Worm (Caenorhabditis elegans) whole organism, mixed stage, embryonic: Measurements from ENCODE around the gene pgap-1.

ENCODE experiments used
- M03D4.4 ChIP-seq: sonication (generic microtip); optimal IDR thresholded peaks from 2 replicates; lab custom pipeline; 2017; ENCODE audit warnings: mild to moderate bottlenecking, missing genetic modification characterization, missing compliant biosample characterization
- blmp-1 ChIP-seq: fragments of 150-350 bp; optimal IDR thresholded peaks from 2 replicates; lab custom pipeline; 2014; ENCODE audit warnings: missing biosample characterization, missing genetic modification characterization
- ceh-39 ChIP-seq: fragments of 150-350 bp; optimal IDR thresholded peaks from 2 replicates; lab custom pipeline; 2014; ENCODE audit warnings: missing biosample characterization, missing genetic modification characterization
- ceh-43 ChIP-seq: fragments of 200-800 bp; sonication (Bioruptor generic); optimal IDR thresholded peaks from 2 replicates; lab custom pipeline; 2018; ENCODE audit warnings: mild to moderate bottlenecking, missing genetic modification characterization, moderate library complexity, missing compliant biosample characterization
- ceh-83 ChIP-seq: fragments of 200-800 bp; sonication (Bioruptor generic); optimal IDR thresholded peaks from 2 replicates; lab custom pipeline; 2018; ENCODE audit warnings: mild to moderate bottlenecking, missing genetic modification characterization, missing compliant biosample characterization
- ces-1 ChIP-seq: fragments of 150-350 bp; optimal IDR thresholded peaks from 2 replicates; lab custom pipeline; 2014; ENCODE audit warnings: missing biosample characterization, missing genetic modification reagents, missing genetic modification characterization
- cnd-1 ChIP-seq: fragments of 200-800 bp; sonication (Bioruptor generic); optimal IDR thresholded peaks from 2 replicates; lab custom pipeline; 2018; ENCODE audit warnings: mild to moderate bottlenecking, missing genetic modification characterization, missing compliant biosample characterization
- drap-1 ChIP-seq: fragments of 200-800 bp; sonication (Bioruptor generic); optimal IDR thresholded peaks from 3 replicates; lab custom pipeline; 2018; ENCODE audit warnings: mild to moderate bottlenecking, missing genetic modification characterization, missing compliant biosample characterization
- elt-1 ChIP-seq: sonication (generic microtip); optimal IDR thresholded peaks from 2 replicates; lab custom pipeline; 2017; ENCODE audit warnings: missing genetic modification characterization, mild to moderate bottlenecking, missing compliant biosample characterization, antibody characterized with exemption, moderate library complexity, borderline replicate concordance; ENCODE audit not compliant: insufficient read depth
- elt-3 ChIP-seq: fragments of 150-350 bp; optimal IDR thresholded peaks from 2 replicates; lab custom pipeline; 2014; ENCODE audit warnings: missing biosample characterization, missing genetic modification characterization
- ham-2 ChIP-seq: fragments of 200-800 bp; sonication (Bioruptor generic); optimal IDR thresholded peaks from 2 replicates; lab custom pipeline; 2018; ENCODE audit warnings: mild to moderate bottlenecking, missing genetic modification characterization, missing compliant biosample characterization
- hlh-1 ChIP-seq: fragments of 150-350 bp; optimal IDR thresholded peaks from 2 replicates; lab custom pipeline; 2014; ENCODE audit warnings: missing biosample characterization, missing genetic modification reagents, missing genetic modification characterization
- lin-13 ChIP-seq: fragments of 150-350 bp; optimal IDR thresholded peaks from 2 replicates; lab custom pipeline; 2014; ENCODE audit warnings: missing biosample characterization, missing genetic modification characterization
- lin-32 ChIP-seq: fragments of 200-800 bp; sonication (Bioruptor generic); optimal IDR thresholded peaks from 2 replicates; lab custom pipeline; 2018; ENCODE audit warnings: mild to moderate bottlenecking, missing genetic modification characterization, missing compliant biosample characterization
- lsy-2 ChIP-seq: fragments of 150-350 bp; optimal IDR thresholded peaks from 2 replicates; lab custom pipeline; 2014; ENCODE audit warnings: missing biosample characterization, missing genetic modification characterization
- mab-5 ChIP-seq: fragments of 150-350 bp; optimal IDR thresholded peaks from 2 replicates; lab custom pipeline; 2014; ENCODE audit warnings: missing biosample characterization, missing genetic modification characterization
- mep-1 ChIP-seq: fragments of 150-350 bp; optimal IDR thresholded peaks from 2 replicates; lab custom pipeline; 2017; ENCODE audit warnings: missing biosample characterization, missing genetic modification reagents, missing genetic modification characterization, inconsistent platforms
- mls-2 ChIP-seq: sonication (generic microtip); optimal IDR thresholded peaks from 2 replicates; lab custom pipeline; 2016; ENCODE audit warnings: mild to moderate bottlenecking, missing genetic modification characterization, moderate library complexity, missing compliant biosample characterization
- nhr-12 ChIP-seq: fragments of 150-350 bp; optimal IDR thresholded peaks from 2 replicates; lab custom pipeline; 2014; ENCODE audit warnings: missing biosample characterization, missing genetic modification characterization
- nhr-2 ChIP-seq: fragments of 150-350 bp; optimal IDR thresholded peaks from 2 replicates; lab custom pipeline; 2014; ENCODE audit warnings: missing biosample characterization, missing genetic modification characterization
- nhr-237 ChIP-seq: fragments of 150-350 bp; optimal IDR thresholded peaks from 2 replicates; lab custom pipeline; 2014; ENCODE audit warnings: missing biosample characterization, missing genetic modification characterization
- nhr-28 ChIP-seq: fragments of 150-350 bp; optimal IDR thresholded peaks from 2 replicates; lab custom pipeline; 2014; ENCODE audit warnings: missing biosample characterization, missing genetic modification characterization
- nhr-76 ChIP-seq: sonication (generic microtip); optimal IDR thresholded peaks from 2 replicates; lab custom pipeline; 2017; ENCODE audit warnings: missing biosample characterization, missing genetic modification characterization
- pha-4 ChIP-seq: fragments of 150-350 bp; optimal IDR thresholded peaks from 2 replicates; lab custom pipeline; 2018; ENCODE audit warnings: missing biosample characterization, missing genetic modification reagents, missing genetic modification characterization
- sem-2 ChIP-seq: fragments of 200-800 bp; sonication (Bioruptor generic); optimal IDR thresholded peaks from 2 replicates; lab custom pipeline; 2018; ENCODE audit warnings: mild to moderate bottlenecking, missing genetic modification characterization, missing compliant biosample characterization
- snpc-4 ChIP-seq: fragments of 150-350 bp; optimal IDR thresholded peaks from 2 replicates; lab custom pipeline; 2014; ENCODE audit warnings: missing biosample characterization, missing genetic modification characterization
- sptf-1 ChIP-seq: sonication (generic microtip); optimal IDR thresholded peaks from 2 replicates; lab custom pipeline; 2017; ENCODE audit warnings: mild to moderate bottlenecking, missing genetic modification characterization, moderate library complexity, missing compliant biosample characterization
- tbx-8 ChIP-seq: fragments of 200-800 bp; sonication (Bioruptor generic); optimal IDR thresholded peaks from 2 replicates; lab custom pipeline; 2018; ENCODE audit warnings: mild to moderate bottlenecking, missing genetic modification characterization, moderate library complexity, missing compliant biosample characterization
- unc-120 ChIP-seq: sonication (generic microtip); optimal IDR thresholded peaks from 2 replicates; lab custom pipeline; 2017; ENCODE audit warnings: missing genetic modification characterization, missing compliant biosample characterization; ENCODE audit not compliant: poor library complexity, severe bottlenecking
- unc-39 ChIP-seq: fragments of 150-350 bp; optimal IDR thresholded peaks from 2 replicates; lab custom pipeline; 2014; ENCODE audit warnings: missing biosample characterization, missing genetic modification characterization
- unc-62 ChIP-seq: fragments of 150-350 bp; optimal IDR thresholded peaks from 2 replicates; lab custom pipeline; 2014; ENCODE audit warnings: missing biosample characterization, missing genetic modification reagents, missing genetic modification characterization
- zip-8 ChIP-seq: fragments of 150-350 bp; optimal IDR thresholded peaks from 2 replicates; lab custom pipeline; 2014; ENCODE audit warnings: missing biosample characterization, missing genetic modification characterization
- ztf-11 ChIP-seq: fragments of 150-350 bp; optimal IDR thresholded peaks from 2 replicates; lab custom pipeline; 2014; ENCODE audit warnings: missing biosample characterization, missing genetic modification characterization

pgap-1 gene

ce11 chrV:11252429-11252828 is 10.7 kb downstream of the pgap-1 start, which contains the start of gene srsx-33:
Gene srsx-33, minus strand, starts transcription at chrV:11252529.
- TF ChIP-seq ceh-39 (tag; lab: Kevin White, UChicago) = no peak
- TF ChIP-seq lin-13 = no peak
- no peak for TF ChIP-seq ham-2 (GFP tag; lab: Kevin White, UChicago)
- no peak for TF ChIP-seq nhr-28 (tag; lab: Kevin White, UChicago)
- no peak for TF ChIP-seq elt-1 (tag; lab: Kevin White, UChicago)
- no peak for TF ChIP-seq unc-62 (GFP tag; lab: Kevin White, UChicago)
- no peak for TF ChIP-seq zip-8 (tag; lab: Kevin White, UChicago)
- TF ChIP-seq drap-1 (GFP tag; lab: Kevin White, UChicago) = no peak
- TF ChIP-seq ceh-83 = no peak
- no peak for TF ChIP-seq pha-4 (tag; lab: Kevin White, UChicago)
- TF ChIP-seq mls-2 = no peak

- TF ChIP-seq mab-5 (no peak), nhr-12 (no peak), ham-2 (GFP tag; lab: Kevin White, UChicago) (no peak), sptf-1 (tag; lab: Kevin White, UChicago) (no peak), nhr-237 (no peak), pha-4 (tag; lab: Kevin White, UChicago) (no peak), mls-2 (no peak), hlh-1 (no peak), unc-39 (tag; lab: Kevin White, UChicago) (no peak)
Observed at ce11 chrV:11254980-11255379, 13.3 kb downstream of the pgap-1 start, which contains the start of gene srsx-31. Gene srsx-31, minus strand, starts transcription at chrV:11255080.

- TF ChIP-seq cnd-1 (no peak), blmp-1 (tag; lab: Kevin White, UChicago) (no peak), elt-3 (tag; lab: Kevin White, UChicago) (no peak), mep-1 (no peak), unc-120 (no peak), drap-1 (GFP tag; lab: Kevin White, UChicago) (no peak), lin-13 (no peak), ceh-39 (tag; lab: Kevin White, UChicago) (no peak), lsy-2 (tag; lab: Kevin White, UChicago) (no peak), ceh-43 (GFP tag; lab: Kevin White, UChicago) (no peak), ham-2 (GFP tag; lab: Kevin White, UChicago) (no peak), M03D4.4 (tag; lab: Kevin White, UChicago) (no peak), nhr-2 (tag; lab: Kevin White, UChicago) (no peak), tbx-8 (no peak), mab-5 (no peak), lin-32 (no peak), unc-39 (tag; lab: Kevin White, UChicago) (no peak), nhr-76 (tag; lab: Kevin White, UChicago) (no peak), snpc-4 (tag; lab: Kevin White, UChicago) (no peak)
Observed at ce11 chrV:11258896-11259295, 17.2 kb downstream of the pgap-1 start, which contains the start of gene lgc-36. Gene lgc-36, minus strand, starts transcription at chrV:11258996.

- TF ChIP-seq lsy-2 (tag; lab: Kevin White, UChicago) = no peak
- no peak for TF ChIP-seq ham-2 (GFP tag; lab: Kevin White, UChicago)
- TF ChIP-seq pha-4 (tag; lab: Kevin White, UChicago) = no peak
- TF ChIP-seq ceh-83 = no peak
- TF ChIP-seq nhr-28 (tag; lab: Kevin White, UChicago) = no peak
- no peak for TF ChIP-seq lin-13
- no peak for TF ChIP-seq sem-2 (GFP tag; lab: Kevin White, UChicago)
Observed at ce11 chrV:11260622-11261021, 18.9 kb downstream of the pgap-1 start, which contains the start of gene F07B10.7. Gene F07B10.7, minus strand, starts transcription at chrV:11260722.

ce11 chrV:11263025-11263424 is 21.3 kb downstream of the pgap-1 start, which contains the start of gene F07B10.4:
Gene F07B10.4, minus strand, starts transcription at chrV:11263125.
- no peak for TF ChIP-seq elt-3 (tag; lab: Kevin White, UChicago)
- no peak for TF ChIP-seq sem-2 (GFP tag; lab: Kevin White, UChicago)

ce11 chrV:11265482-11265881 is 23.8 kb downstream of the pgap-1 start, which contains the start of gene cln-3.1:
Gene cln-3.1, minus strand, starts transcription at chrV:11265652.
- TF ChIP-seq ces-1 (GFP tag; lab: Kevin White, UChicago) = no peak
- TF ChIP-seq unc-120 = no peak
- no peak for TF ChIP-seq cnd-1
- TF ChIP-seq tbx-8 = no peak
- TF ChIP-seq lin-32 = no peak
- no peak for TF ChIP-seq nhr-12
- TF ChIP-seq zip-8 (tag; lab: Kevin White, UChicago) = no peak
- TF ChIP-seq ztf-11 (tag; lab: Kevin White, UChicago) = no peak
- no peak for TF ChIP-seq blmp-1 (tag; lab: Kevin White, UChicago)
- TF ChIP-seq, all 35 proteins: peak for 0
